Fruit fly (Drosophila melanogaster) whole organism, pupa: Measurements from ENCODE around the gene CG13924.
A peak's percentile ranks its signal among the peaks of the same experiment; 100 is the strongest.

ENCODE experiments used
- CG10348 ChIP-seq: fragments of 200-800 bp; sonication (Bioruptor generic); IDR thresholded peaks from 2 replicates; pipeline ENCODE4 v1.3.6; 2022; ENCODE audit warnings: missing biosample characterization, missing genetic modification characterization
- CG15710 ChIP-seq: fragments of 200-800 bp; sonication (Bioruptor generic); optimal IDR thresholded peaks from 2 replicates; lab custom pipeline; 2018; ENCODE audit warnings: missing biosample characterization, mild to moderate bottlenecking, missing genetic modification characterization, moderate library complexity
- CG17806 ChIP-seq: fragments of 200-800 bp; sonication (Bioruptor generic); optimal IDR thresholded peaks from 2 replicates; lab custom pipeline; 2018; ENCODE audit warnings: missing biosample characterization, mild to moderate bottlenecking, missing genetic modification characterization, moderate library complexity
- CG32121 ChIP-seq: fragments of 200-800 bp; sonication (Bioruptor generic); IDR thresholded peaks from 2 replicates; pipeline ENCODE4 v1.3.6; 2022; ENCODE audit warnings: missing biosample characterization, missing genetic modification characterization
- CG8159 ChIP-seq: fragments of 200-800 bp; sonication (Bioruptor generic); optimal IDR thresholded peaks from 3 replicates; lab custom pipeline; 2018; ENCODE audit warnings: missing biosample characterization, mild to moderate bottlenecking, missing genetic modification characterization, moderate library complexity
- D1 ChIP-seq: fragments of 200-800 bp; sonication (Bioruptor generic); optimal IDR thresholded peaks from 2 replicates; lab custom pipeline; 2018; ENCODE audit warnings: missing biosample characterization, mild to moderate bottlenecking, missing genetic modification characterization, moderate library complexity
- EcR ChIP-seq: fragments of 200-800 bp; sonication (Bioruptor generic); optimal IDR thresholded peaks from 3 replicates; lab custom pipeline; 2019; ENCODE audit warnings: missing biosample characterization, missing genetic modification characterization, mild to moderate bottlenecking, moderate library complexity, missing genetic modification reagents
- gl ChIP-seq: fragments of 200-800 bp; sonication (Bioruptor generic); optimal IDR thresholded peaks from 2 replicates; lab custom pipeline; 2018; ENCODE audit warnings: missing biosample characterization, mild to moderate bottlenecking, missing genetic modification characterization

DNA sequence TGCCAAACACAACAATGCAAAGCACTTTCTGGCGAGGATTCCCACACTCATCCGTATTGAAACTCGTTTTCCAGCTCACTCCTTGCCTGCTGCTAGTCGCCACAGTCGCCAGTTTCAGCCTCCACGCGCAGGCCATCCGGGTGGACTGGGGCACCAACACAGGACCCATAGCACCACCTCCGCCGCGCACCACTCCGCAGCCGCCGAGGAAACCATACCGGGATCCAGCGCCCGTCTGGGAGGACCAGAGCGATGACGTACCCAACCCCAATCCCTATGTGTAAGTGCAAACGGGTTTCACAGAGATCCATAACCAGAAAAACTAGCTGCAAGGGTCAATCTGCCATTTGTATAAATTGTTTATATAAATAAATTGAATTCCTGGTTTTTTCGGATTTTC is 48.7 kb upstream of the CG13924 start:
- TF ChIP-seq CG32121 (GFP tag; lab: Robert Waterston, UW) (no peak), CG8159 (no peak), CG15710 (tag; lab: Kevin White, UChicago) (no peak), gl (tag; lab: Kevin White, UChicago) (no peak), EcR (peak; percentile 84), D1 (no peak), CG17806 (tag; lab: Kevin White, UChicago) (no peak), CG10348 (GFP tag; lab: Robert Waterston, UW) (no peak)
